Worm (Caenorhabditis elegans): ENCODE data around the gene ndg-4.

ndg-4 gene

DNA sequence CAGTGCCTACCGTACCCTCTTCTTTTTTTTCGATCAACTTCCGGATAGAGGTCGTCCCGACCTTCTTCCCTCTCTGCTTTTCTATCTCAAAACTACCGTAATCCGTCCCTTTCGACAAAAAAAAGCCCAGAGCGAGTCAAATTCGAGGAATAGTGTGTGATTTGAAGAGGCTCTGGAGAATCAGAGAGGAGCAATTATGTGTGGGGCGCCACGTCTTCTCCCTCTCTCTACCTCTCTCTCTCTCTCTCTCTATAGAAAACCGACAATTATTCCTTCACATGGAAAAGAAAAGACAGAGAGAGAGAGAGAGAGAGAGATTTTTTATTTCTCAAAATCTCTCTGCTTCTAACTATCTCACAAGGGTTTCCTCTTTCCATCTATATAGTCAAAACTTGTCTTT lies 10.6 kb downstream of the ndg-4 start:
- TF ChIP-seq unc-62 (GFP tag; optimal IDR thresholded peaks at IDR 0.05) = no peak

DNA sequence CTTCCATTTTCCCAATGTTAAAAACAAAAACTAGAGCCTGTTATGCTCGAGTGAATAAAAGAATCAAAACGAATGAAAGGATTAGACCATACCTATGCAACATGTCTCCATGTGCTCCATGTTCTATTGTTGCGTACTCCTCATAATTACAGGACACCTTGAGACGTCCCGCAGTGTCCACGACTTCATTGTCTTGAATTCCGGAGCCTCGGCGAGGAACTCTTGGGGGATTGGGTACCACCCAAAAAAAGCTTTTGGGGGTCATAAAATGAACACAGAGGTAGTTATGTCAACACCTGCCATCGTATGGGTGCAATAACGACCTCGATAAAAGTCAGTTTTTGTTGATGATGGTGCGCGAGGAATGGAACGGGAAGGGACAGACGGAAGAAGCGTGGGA lies 12.3 kb downstream of the ndg-4 start:
- no peak for TF ChIP-seq unc-62 (GFP tag; optimal IDR thresholded peaks at IDR 0.05)

DNA sequence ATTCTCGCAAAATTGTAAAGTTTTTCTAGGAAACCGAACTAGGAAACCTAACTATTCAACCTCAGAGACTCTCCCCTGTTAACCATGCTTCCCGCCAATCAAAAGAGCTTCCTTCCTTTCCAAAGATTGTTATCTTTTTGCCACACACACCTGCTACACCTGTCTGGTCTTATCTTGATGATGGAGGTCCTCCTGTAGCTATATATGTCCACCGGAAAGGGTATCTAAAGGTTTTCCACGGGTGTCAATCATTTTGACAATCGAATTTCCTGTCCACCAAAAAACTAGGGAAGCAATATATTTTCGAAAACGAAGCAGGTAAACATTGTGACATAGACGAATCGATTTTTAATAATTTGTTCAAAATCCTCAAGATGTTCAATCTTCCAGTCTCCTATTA lies 13.4 kb downstream of the ndg-4 start:
- TF ChIP-seq unc-62 (GFP tag; optimal IDR thresholded peaks at IDR 0.05) = no peak

DNA sequence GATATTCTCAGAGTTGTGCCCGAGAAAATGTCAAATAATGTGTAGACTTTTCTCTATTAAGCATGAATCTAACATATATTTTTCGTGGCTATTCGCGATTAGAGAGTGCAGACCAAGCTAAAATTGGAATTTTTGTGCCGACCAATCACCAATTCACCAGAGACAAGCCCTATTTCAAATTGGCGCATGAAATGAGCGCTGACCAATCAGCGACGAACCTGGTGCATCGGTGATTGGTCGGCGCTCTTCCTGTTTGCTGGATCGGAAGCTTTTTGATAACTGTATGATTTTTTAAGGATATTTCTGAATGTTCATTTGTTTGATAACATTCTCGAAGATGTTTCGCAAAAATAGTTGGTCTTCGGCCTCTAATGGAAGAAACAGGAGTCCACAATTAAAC lies 13.9 kb downstream of the ndg-4 start:
- no peak for TF ChIP-seq unc-62 (GFP tag; optimal IDR thresholded peaks at IDR 0.05)

DNA sequence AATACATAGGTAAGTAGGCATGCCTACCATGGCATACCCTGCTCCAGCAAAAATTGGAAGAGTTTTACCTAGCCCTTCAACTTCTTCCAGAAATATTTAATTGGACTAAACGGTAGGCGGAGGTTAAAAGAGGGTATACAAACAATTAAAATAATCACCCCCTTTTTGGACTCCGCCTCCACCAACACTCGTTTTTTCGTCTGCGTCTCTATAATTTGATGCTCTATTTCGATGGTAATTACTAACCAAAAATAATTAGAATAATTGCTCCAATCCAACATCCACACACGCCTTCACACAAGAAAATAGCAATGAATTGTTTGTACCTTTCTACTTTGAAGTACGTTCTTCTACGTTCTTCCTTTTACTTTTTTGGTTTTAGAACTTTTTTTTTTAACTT lies 14.4 kb downstream of the ndg-4 start:
- no peak for TF ChIP-seq unc-62 (GFP tag; optimal IDR thresholded peaks at IDR 0.05)

DNA sequence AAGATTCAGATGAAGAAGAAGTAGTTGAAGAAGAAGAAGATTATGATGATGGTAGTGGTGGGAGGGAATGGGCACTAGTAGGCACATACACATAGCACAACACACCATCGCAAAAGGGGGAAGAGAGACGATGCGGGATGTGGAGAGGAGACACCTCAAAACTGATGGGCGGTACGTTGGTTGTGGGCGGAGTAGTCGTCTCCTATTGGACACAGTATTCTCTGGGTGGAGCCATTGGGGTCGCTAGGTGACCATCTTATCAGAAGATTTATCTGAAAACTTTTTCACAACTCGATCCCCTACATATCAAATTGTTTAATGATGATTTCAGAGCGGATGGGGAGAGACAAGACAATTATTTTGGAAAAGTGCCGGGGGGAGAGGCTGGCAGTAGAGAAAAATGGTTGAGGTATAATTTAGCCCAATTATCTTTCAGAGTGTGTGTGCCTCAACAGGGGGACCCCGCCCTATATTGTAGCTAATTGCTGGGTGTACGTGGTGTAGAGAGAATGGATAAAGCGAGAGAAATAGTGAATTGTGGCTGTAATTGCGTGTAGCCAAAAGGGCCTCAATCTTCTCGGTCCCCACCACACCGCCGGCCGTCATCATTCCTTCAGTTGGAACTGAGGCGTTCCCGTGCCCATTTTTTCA lies 16.3 kb downstream of the ndg-4 start:
- TF ChIP-seq unc-62 (GFP tag; optimal IDR thresholded peaks at IDR 0.05) = no peak

DNA sequence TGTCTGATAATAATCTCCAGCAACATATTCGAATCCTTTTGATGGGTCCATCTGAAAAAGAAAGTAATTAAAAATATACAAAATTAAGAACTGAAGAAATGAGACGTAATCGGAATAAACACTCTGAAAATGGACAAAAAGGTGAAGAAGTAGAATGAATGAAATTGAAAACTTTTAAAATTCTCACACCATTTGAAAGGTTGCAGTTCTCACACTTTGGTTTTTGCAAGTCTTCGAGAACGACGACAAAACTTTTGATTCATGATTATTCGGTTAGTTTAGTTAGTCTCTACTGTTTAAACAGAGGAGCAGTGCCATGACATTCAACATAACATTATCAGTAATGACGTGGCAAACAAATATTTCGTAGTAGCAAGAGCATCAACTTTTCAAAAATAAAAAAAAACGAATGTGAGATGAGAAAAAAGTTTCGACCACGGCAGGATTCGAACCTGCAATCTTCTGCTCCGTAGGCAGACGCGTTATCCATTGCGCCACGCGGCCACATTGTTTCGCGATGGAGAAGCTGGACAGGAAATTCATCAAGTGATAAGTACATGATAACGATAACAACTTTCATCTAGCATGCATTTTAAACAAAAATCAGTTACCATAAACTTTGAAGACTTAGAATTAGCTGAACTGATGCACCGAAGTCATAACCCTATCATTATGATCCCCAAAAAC lies 17.1 kb downstream of the ndg-4 start, which contains the start of gene ceh-43:
ceh-43 (minus strand) TSS at position 51 of the 687 bp plus-strand sequence.
- TF ChIP-seq unc-62 (GFP tag; optimal IDR thresholded peaks at IDR 0.05) = no peak

DNA sequence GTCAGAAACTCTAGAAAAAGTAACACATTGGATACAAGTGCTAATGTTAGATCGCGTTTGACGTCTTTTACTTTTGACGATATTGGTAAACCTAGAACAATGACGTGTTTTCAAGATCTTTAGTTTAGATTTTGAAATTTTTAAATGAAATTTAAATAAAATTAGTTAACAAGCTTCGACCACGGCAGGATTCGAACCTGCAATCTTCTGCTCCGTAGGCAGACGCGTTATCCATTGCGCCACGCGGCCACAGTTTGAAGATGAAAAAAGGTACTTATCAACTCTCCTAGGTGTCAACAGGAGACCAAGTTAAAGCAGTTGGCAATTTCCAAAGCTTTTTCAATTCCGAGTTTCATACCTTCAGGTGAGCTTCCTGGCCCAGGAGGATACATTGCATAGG lies 17.8 kb downstream of the ndg-4 start:
- TF ChIP-seq unc-62 (GFP tag; optimal IDR thresholded peaks at IDR 0.05) = no peak

DNA sequence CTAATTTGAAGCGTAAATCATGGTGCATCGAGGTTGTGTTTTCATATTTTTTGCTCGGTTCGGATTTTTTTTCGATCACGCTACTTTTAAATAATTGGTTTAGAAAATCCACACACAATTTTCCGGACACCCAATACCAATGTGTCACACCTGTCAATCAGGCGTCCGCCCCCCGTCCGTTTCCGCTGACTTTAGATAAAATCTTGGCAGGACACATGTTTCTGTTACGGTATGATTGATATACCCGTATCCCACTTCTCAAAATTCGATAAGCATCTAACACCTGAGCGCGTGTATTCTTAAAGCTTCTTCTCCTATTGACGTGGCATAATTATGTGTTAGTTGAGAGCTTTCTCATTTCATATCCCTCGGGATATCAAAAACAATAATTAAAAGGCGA lies 19.1 kb downstream of the ndg-4 start:
- no peak for TF ChIP-seq unc-62 (GFP tag; optimal IDR thresholded peaks at IDR 0.05)

DNA sequence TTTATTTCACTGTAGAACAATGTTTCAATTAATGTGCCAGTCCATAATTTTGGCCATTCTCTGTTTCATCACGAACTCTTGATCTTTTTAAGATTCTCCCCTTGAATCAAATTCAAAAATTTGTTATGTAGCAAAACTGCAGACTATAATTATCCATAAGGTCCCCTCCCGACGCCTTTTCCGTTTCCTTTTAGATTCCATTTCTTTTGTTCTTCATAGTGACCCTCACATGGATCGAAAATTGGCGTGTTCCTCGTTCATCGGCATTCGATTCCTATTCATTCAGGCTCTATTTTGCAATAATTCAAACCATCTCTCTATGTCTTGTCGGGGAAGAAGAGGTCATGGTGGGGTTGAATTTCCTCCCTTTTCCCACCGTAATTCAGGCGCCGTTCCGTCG lies 22.7 kb downstream of the ndg-4 start:
- TF ChIP-seq unc-62 (GFP tag; optimal IDR thresholded peaks at IDR 0.05) = no peak

DNA sequence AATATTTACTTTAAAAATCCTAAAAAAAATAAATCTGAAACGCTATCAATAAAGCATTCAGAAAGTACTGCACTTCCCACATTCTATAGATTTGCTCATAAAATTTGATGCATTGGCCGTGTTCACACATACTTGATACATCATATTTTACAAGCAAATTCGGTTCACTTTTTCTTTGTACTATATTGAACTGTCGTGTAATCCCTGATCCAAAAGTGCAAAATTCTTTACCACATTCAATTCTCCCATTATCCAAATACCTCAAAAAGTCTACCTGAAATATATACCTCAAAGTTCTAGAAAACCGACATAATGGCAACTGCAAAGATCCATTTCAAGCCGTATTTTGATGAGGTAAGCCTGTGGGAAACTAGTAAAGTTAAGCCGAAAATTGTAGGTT lies 25.4 kb downstream of the ndg-4 start, which contains the start of gene nex-3:
nex-3 (plus strand) TSS at position 301 of the 400 bp plus-strand sequence.
- no peak for TF ChIP-seq unc-62 (GFP tag; optimal IDR thresholded peaks at IDR 0.05)

DNA sequence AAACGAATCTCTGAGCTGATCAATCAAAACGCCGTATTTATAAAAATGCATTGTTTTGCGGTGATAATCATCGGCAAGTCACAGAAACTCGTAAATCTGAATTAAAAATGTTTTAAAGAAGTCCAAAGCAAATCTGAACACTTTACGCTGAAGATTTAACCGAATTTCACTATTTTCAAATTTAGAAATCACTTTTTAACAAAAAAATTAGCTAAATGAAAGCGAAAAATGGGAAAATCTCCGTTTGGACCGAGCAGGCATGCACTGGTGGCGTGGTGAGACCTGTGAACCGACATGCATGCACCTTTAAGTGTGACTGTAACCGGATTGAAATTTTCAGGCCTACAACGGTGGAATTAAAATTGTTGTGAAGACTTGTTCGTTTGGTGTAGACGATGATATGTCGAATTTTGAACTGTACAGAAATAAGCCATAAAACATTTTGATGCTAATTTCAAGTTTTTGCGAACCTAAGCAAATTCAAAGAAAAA lies 27.6 kb downstream of the ndg-4 start, which contains the start of gene C28A5.2:
C28A5.2 (minus strand) TSS at position 51 of the 491 bp plus-strand sequence.
- TF ChIP-seq unc-62 (GFP tag; optimal IDR thresholded peaks at IDR 0.05) = no peak

DNA sequence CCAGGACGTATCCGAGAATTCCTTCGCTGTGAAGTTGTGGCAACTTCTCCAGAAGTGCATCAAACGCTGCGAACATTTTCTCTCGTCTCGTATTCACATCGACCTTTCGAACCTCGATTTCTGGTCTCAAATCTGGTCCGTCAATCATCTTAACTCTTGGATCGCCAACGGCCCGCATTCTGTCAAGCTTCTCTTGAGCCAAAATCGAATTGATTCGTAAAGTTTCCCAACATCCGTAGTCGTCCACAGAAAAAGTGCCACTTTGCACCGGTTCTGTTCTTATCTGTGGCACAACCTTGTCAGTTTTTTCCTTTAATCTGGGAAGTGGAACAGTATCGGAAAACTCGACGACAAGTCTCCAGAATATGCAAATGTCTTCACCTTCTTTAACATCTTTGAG lies 31.9 kb downstream of the ndg-4 start:
- TF ChIP-seq unc-62 (GFP tag; optimal IDR thresholded peaks at IDR 0.05) = no peak

DNA sequence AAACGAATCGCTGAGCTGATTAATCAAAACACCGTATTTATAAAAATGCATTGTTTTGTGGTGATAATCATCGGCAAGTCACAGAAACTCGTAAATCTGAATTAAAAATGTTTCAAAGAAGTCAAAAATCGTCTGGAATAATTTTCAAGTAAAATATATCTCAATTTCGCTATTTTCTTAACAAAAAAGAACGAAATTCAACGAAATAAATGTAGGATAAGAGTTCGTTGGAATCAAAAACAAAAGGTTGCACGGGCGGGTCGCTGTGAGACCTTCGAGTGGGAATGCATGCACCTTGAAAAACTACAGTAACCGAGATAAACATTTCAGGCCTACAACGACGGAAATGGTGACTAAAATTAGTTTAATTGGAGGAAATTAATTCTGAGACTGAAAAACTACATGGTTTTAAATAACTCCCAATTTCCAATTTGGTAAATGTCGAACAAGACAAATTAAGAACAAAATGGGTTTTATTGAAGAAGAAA lies 32.8 kb downstream of the ndg-4 start, which contains the start of gene C28A5.1:
C28A5.1 (minus strand) TSS at position 51 of the 488 bp plus-strand sequence.
- TF ChIP-seq unc-62 (GFP tag; optimal IDR thresholded peaks at IDR 0.05) = no peak

DNA sequence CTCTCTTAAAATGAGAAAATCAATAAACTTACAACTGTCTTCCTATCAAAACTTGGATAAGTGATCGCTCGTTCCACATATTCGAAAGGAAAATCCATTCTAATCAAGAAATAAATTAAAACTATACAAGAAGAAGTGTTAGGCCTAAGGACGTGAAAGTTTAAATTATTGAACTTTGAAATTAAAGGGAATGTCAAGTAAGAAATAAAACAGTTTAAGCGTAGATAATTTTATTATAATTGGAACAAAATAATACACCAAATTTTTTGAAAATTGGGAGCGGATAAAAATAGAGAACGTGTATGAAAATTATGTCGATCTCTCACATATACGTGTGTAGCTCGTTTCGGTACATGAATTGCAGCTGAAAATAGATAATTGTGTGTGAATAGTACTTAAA lies 37.8 kb downstream of the ndg-4 start, which contains the start of gene C28A5.6:
C28A5.6 (minus strand) TSS at position 101 of the 400 bp plus-strand sequence.
- TF ChIP-seq unc-62 (GFP tag; optimal IDR thresholded peaks at IDR 0.05) = no peak

DNA sequence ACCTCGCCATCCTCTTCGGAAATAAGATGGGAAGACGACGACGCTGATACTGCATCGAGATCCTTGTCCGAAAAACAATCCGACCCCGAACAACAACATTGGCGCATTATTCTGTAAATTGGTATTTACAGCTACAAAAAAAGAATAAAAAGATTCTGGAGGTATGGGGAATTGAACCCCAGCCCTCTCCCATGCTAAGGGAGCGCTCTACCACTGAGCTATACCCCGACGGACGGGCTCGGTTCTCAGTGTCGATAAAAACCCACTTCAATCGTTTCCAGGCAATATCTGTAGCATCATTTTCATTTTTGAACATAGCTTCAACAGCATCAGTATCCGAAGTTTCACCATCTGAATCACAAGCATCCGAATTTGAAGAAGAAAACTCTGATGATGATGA lies 38.4 kb downstream of the ndg-4 start:
- TF ChIP-seq unc-62 (GFP tag; optimal IDR thresholded peaks at IDR 0.05) = no peak

Data from whole organism, dauer.